Worm (Caenorhabditis elegans) whole organism, mixed stage, embryonic: ENCODE measurements around the gene mdt-29.

Experiments
- M03D4.4 ChIP-seq: sonication (generic microtip); optimal IDR thresholded peaks from 2 replicates; lab custom pipeline; 2017; ENCODE audit warnings: mild to moderate bottlenecking, missing genetic modification characterization, missing compliant biosample characterization
- bed-3 ChIP-seq: fragments of 200-800 bp; sonication (Bioruptor generic); optimal IDR thresholded peaks from 3 replicates; lab custom pipeline; 2018; ENCODE audit warnings: mild to moderate bottlenecking, missing genetic modification characterization, moderate library complexity, missing compliant biosample characterization
- blmp-1 ChIP-seq: fragments of 150-350 bp; optimal IDR thresholded peaks from 2 replicates; lab custom pipeline; 2014; ENCODE audit warnings: missing biosample characterization, missing genetic modification characterization
- ceh-39 ChIP-seq: fragments of 150-350 bp; optimal IDR thresholded peaks from 2 replicates; lab custom pipeline; 2014; ENCODE audit warnings: missing biosample characterization, missing genetic modification characterization
- ceh-43 ChIP-seq: fragments of 200-800 bp; sonication (Bioruptor generic); optimal IDR thresholded peaks from 2 replicates; lab custom pipeline; 2018; ENCODE audit warnings: mild to moderate bottlenecking, missing genetic modification characterization, moderate library complexity, missing compliant biosample characterization
- ceh-83 ChIP-seq: fragments of 200-800 bp; sonication (Bioruptor generic); optimal IDR thresholded peaks from 2 replicates; lab custom pipeline; 2018; ENCODE audit warnings: mild to moderate bottlenecking, missing genetic modification characterization, missing compliant biosample characterization
- ces-1 ChIP-seq: fragments of 150-350 bp; optimal IDR thresholded peaks from 2 replicates; lab custom pipeline; 2014; ENCODE audit warnings: missing biosample characterization, missing genetic modification reagents, missing genetic modification characterization
- cnd-1 ChIP-seq: fragments of 200-800 bp; sonication (Bioruptor generic); optimal IDR thresholded peaks from 2 replicates; lab custom pipeline; 2018; ENCODE audit warnings: mild to moderate bottlenecking, missing genetic modification characterization, missing compliant biosample characterization
- drap-1 ChIP-seq: fragments of 200-800 bp; sonication (Bioruptor generic); optimal IDR thresholded peaks from 3 replicates; lab custom pipeline; 2018; ENCODE audit warnings: mild to moderate bottlenecking, missing genetic modification characterization, missing compliant biosample characterization
- elt-1 ChIP-seq: sonication (generic microtip); optimal IDR thresholded peaks from 2 replicates; lab custom pipeline; 2017; ENCODE audit warnings: missing genetic modification characterization, mild to moderate bottlenecking, missing compliant biosample characterization, antibody characterized with exemption, moderate library complexity, borderline replicate concordance; ENCODE audit not compliant: insufficient read depth
- elt-3 ChIP-seq: fragments of 150-350 bp; optimal IDR thresholded peaks from 2 replicates; lab custom pipeline; 2014; ENCODE audit warnings: missing biosample characterization, missing genetic modification characterization
- flh-1 ChIP-seq: fragments of 200-800 bp; sonication (Bioruptor generic); optimal IDR thresholded peaks from 2 replicates; lab custom pipeline; 2018; ENCODE audit warnings: mild to moderate bottlenecking, missing genetic modification characterization, moderate library complexity, missing compliant biosample characterization
- ham-2 ChIP-seq: fragments of 200-800 bp; sonication (Bioruptor generic); optimal IDR thresholded peaks from 2 replicates; lab custom pipeline; 2018; ENCODE audit warnings: mild to moderate bottlenecking, missing genetic modification characterization, missing compliant biosample characterization
- hlh-1 ChIP-seq: fragments of 150-350 bp; optimal IDR thresholded peaks from 2 replicates; lab custom pipeline; 2014; ENCODE audit warnings: missing biosample characterization, missing genetic modification reagents, missing genetic modification characterization
- lin-13 ChIP-seq: fragments of 150-350 bp; optimal IDR thresholded peaks from 2 replicates; lab custom pipeline; 2014; ENCODE audit warnings: missing biosample characterization, missing genetic modification characterization
- lin-32 ChIP-seq: fragments of 200-800 bp; sonication (Bioruptor generic); optimal IDR thresholded peaks from 2 replicates; lab custom pipeline; 2018; ENCODE audit warnings: mild to moderate bottlenecking, missing genetic modification characterization, missing compliant biosample characterization
- lsy-2 ChIP-seq: fragments of 150-350 bp; optimal IDR thresholded peaks from 2 replicates; lab custom pipeline; 2014; ENCODE audit warnings: missing biosample characterization, missing genetic modification characterization
- mab-5 ChIP-seq: fragments of 150-350 bp; optimal IDR thresholded peaks from 2 replicates; lab custom pipeline; 2014; ENCODE audit warnings: missing biosample characterization, missing genetic modification characterization
- mep-1 ChIP-seq: fragments of 150-350 bp; optimal IDR thresholded peaks from 2 replicates; lab custom pipeline; 2017; ENCODE audit warnings: missing biosample characterization, missing genetic modification reagents, missing genetic modification characterization, inconsistent platforms
- mls-2 ChIP-seq: sonication (generic microtip); optimal IDR thresholded peaks from 2 replicates; lab custom pipeline; 2016; ENCODE audit warnings: mild to moderate bottlenecking, missing genetic modification characterization, moderate library complexity, missing compliant biosample characterization
- nhr-12 ChIP-seq: fragments of 150-350 bp; optimal IDR thresholded peaks from 2 replicates; lab custom pipeline; 2014; ENCODE audit warnings: missing biosample characterization, missing genetic modification characterization
- nhr-2 ChIP-seq: fragments of 150-350 bp; optimal IDR thresholded peaks from 2 replicates; lab custom pipeline; 2014; ENCODE audit warnings: missing biosample characterization, missing genetic modification characterization
- nhr-237 ChIP-seq: fragments of 150-350 bp; optimal IDR thresholded peaks from 2 replicates; lab custom pipeline; 2014; ENCODE audit warnings: missing biosample characterization, missing genetic modification characterization
- nhr-28 ChIP-seq: fragments of 150-350 bp; optimal IDR thresholded peaks from 2 replicates; lab custom pipeline; 2014; ENCODE audit warnings: missing biosample characterization, missing genetic modification characterization
- nhr-76 ChIP-seq: sonication (generic microtip); optimal IDR thresholded peaks from 2 replicates; lab custom pipeline; 2017; ENCODE audit warnings: missing biosample characterization, missing genetic modification characterization
- pha-4 ChIP-seq: fragments of 150-350 bp; optimal IDR thresholded peaks from 2 replicates; lab custom pipeline; 2018; ENCODE audit warnings: missing biosample characterization, missing genetic modification reagents, missing genetic modification characterization
- sem-2 ChIP-seq: fragments of 200-800 bp; sonication (Bioruptor generic); optimal IDR thresholded peaks from 2 replicates; lab custom pipeline; 2018; ENCODE audit warnings: mild to moderate bottlenecking, missing genetic modification characterization, missing compliant biosample characterization
- snpc-4 ChIP-seq: fragments of 150-350 bp; optimal IDR thresholded peaks from 2 replicates; lab custom pipeline; 2014; ENCODE audit warnings: missing biosample characterization, missing genetic modification characterization
- sptf-1 ChIP-seq: sonication (generic microtip); optimal IDR thresholded peaks from 2 replicates; lab custom pipeline; 2017; ENCODE audit warnings: mild to moderate bottlenecking, missing genetic modification characterization, moderate library complexity, missing compliant biosample characterization
- unc-39 ChIP-seq: fragments of 150-350 bp; optimal IDR thresholded peaks from 2 replicates; lab custom pipeline; 2014; ENCODE audit warnings: missing biosample characterization, missing genetic modification characterization
- unc-62 ChIP-seq: fragments of 150-350 bp; optimal IDR thresholded peaks from 2 replicates; lab custom pipeline; 2014; ENCODE audit warnings: missing biosample characterization, missing genetic modification reagents, missing genetic modification characterization
- zip-8 ChIP-seq: fragments of 150-350 bp; optimal IDR thresholded peaks from 2 replicates; lab custom pipeline; 2014; ENCODE audit warnings: missing biosample characterization, missing genetic modification characterization
- ztf-11 ChIP-seq: fragments of 150-350 bp; optimal IDR thresholded peaks from 2 replicates; lab custom pipeline; 2014; ENCODE audit warnings: missing biosample characterization, missing genetic modification characterization

The mdt-29 gene

DNA sequence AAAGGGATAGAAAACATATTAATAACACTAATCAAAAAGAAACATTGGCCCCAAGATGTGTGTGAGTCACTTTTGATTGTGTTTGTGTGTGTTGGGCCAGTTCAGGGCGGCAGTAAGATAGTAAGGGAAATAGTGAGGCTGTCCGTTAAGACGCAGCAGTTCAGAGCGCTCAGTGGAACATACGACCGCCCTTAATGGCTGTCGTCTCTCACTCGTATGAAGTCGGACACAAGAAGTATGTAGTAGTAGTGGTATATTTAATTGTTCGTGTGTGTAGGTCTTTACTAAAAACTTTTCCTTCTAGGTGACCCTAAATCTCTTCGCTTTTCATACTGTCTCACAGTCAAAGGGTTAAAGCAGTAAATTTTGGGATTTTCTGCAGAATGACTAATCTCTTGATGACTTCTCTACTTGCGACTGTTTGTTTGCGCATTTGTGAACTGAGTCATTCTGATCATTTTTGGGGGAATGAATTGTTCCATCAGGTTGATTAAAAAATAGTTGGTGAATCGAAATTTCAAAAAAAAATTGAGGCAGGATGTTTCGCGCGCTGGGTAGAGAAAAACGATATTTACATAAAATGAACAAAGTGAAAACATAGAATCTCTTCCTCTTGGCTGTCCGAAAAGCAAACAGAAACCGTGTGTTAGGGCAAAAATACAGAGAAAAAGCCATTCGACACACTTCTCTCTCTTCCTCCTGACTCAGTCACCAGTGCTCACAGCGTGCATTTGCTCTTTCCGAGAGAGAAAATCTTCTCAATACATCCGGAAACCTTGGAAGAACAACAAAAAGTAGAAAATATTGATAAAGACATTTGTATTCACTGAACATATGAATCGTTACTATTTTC is 9.5 kb upstream of the mdt-29 start:
- peak; percentile 17 for TF ChIP-seq mls-2 (tag; lab: Kevin White, UChicago)
- no peak for TF ChIP-seq sptf-1 (tag; lab: Kevin White, UChicago)
- TF ChIP-seq, all 35 proteins: peak for 1

DNA sequence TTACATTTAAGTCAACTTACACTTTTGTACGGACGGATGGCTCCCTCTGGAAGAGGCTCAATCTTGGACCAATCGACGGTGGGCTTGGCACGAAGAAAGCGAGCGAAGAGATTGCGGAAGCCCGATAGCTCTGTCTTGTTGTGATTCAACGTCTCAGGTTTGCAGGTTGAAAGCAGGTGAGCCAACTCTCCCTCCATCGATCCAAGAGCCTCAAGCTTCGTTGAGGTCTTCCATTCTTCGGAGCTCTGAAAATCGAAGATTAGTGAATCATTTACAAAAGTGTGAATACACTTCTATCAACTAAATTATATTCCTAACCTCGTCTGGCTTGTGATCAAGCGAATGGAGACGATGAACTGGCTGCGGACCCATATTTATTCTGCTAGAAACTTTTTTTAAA is 7.2 kb upstream of the mdt-29 start:
- no peak for TF ChIP-seq ceh-43 (GFP tag; lab: Kevin White, UChicago)
- TF ChIP-seq mep-1 (tag; lab: Kevin White, UChicago): no peak
- TF ChIP-seq mls-2 (tag; lab: Kevin White, UChicago): no peak
- no peak for TF ChIP-seq ceh-39 (tag; lab: Kevin White, UChicago)
- no peak for TF ChIP-seq bed-3 (GFP tag; lab: Kevin White, UChicago)
- TF ChIP-seq mab-5 (tag; lab: Kevin White, UChicago): no peak
- TF ChIP-seq nhr-237 (tag; lab: Kevin White, UChicago): no peak
- no peak for TF ChIP-seq lsy-2

DNA sequence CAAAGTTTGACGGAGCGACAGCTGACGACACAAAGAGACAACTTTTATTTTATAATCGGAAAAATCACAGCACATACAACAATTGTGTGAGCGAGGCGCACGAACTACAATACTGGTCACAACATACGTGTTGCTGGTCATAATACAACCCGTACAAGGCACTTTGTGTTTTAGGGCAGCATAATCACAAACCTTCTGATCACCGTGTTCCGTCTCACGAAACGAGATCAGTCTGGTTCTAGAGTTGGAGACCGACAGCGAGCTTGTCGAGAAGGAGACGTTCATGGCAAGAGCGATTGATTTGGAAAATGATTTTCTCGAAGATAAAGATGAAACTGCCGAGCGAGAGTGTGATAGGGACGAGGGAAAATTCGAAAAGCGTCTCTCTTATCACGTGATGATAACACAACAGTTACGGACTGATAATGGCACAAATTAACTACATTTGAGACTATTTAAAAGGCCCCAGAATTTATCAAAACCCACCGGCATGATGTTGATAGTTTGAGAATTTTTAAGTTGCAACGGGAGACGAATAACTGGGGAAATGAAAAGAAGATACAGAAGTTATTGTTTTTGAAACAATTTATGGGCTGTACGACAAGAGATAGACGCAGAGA is 6.2 kb upstream of the mdt-29 start:
- peak; percentile 1 for TF ChIP-seq hlh-1
- TF ChIP-seq snpc-4 (tag; lab: Kevin White, UChicago): no peak

DNA sequence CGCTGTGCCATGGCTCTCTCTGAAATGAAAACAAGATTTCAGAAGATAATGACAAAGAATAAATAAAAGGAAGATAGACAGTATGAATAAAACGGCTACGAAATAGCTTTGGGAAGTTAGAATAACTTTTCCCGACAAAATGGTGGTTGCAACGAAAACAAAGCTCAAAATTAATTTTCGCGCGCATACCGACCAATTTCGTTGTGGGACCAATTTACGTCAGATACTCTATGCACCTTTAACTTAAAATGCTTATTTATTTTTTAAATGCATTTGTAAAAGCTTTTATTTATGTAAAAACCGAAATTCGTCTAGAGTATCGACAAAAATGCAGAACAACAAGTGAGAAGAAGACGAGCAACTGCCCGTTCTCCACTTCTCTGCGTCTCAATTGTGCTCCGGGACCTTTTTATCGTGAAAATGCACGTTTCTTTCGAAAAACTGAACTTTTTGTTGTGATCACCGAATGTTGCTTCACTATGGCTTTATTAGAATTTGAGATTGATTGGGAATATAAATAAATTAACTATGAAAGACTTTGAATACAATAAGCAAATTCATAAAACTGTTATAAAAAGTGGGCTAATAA is 4.8 kb upstream of the mdt-29 start, which contains the start of gene rml-1:
rml-1 (minus strand) TSS at position 19 of the 589 bp plus-strand sequence.
- TF ChIP-seq nhr-237 (tag; lab: Kevin White, UChicago): no peak
- TF ChIP-seq elt-1 (tag; lab: Kevin White, UChicago): no peak
- TF ChIP-seq pha-4 (tag; lab: Kevin White, UChicago): no peak
- TF ChIP-seq lin-32 (GFP tag; lab: Kevin White, UChicago): no peak
- peak; percentile 24 for TF ChIP-seq mep-1 (tag; lab: Kevin White, UChicago)
- peak; percentile 84 for TF ChIP-seq hlh-1

DNA sequence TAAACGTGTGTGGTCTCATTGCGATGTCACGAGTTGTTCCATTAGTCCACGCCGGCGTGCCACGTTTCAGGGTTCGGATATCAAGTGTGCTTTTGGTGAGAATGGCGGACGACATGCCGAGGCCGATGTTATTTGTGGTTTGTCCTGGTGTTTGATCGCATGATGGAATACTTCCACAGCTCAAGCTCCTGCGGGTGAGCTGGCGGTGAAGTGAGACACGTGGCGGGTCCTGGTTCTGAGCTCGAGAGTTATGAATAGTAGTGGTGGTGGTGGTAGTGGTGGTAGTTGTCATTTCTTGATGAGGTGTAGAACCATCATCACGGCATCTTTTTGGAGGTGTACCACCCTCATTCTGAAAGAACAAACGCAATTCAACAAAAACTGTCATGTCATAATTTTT is 3.0 kb upstream of the mdt-29 start:
- TF ChIP-seq mep-1 (tag; lab: Kevin White, UChicago) (no peak), nhr-12 (tag; lab: Kevin White, UChicago) (no peak), drap-1 (GFP tag; lab: Kevin White, UChicago) (no peak), lsy-2 (no peak), M03D4.4 (tag; lab: Kevin White, UChicago) (no peak), hlh-1 (no peak), sem-2 (GFP tag; lab: Kevin White, UChicago) (no peak), unc-62 (no peak), elt-1 (tag; lab: Kevin White, UChicago) (no peak), nhr-28 (no peak), nhr-76 (tag; lab: Kevin White, UChicago) (no peak), mab-5 (tag; lab: Kevin White, UChicago) (no peak), bed-3 (GFP tag; lab: Kevin White, UChicago) (no peak), nhr-2 (tag; lab: Kevin White, UChicago) (no peak), unc-39 (tag; lab: Kevin White, UChicago) (no peak), mls-2 (tag; lab: Kevin White, UChicago) (no peak), lin-32 (GFP tag; lab: Kevin White, UChicago) (no peak)

DNA sequence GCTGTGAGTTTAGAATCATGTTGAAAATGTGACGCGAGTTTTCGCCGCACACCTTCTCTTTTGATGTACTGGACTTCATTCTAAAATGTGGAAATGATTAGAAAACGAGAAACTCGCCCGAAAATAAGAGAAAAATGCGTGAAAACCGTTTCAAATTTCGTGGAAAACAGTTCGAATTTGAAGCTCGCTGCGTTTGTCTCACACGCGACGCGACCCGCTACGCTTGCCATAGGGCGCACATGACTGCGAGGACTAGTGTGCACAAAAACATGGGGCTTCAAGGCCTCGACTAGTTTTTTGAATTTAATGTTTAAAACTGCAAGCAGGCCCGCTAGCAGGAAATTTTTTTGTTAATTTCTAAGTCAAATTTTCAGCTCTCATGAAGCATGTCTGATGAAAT is 1.8 kb upstream of the mdt-29 start, which contains the start of the genes cyk-4 and pdr-1:
cyk-4 (minus strand) TSS at position 80 of the 400 bp plus-strand sequence.
pdr-1 (plus strand) TSS at position 369 of the 400 bp plus-strand sequence.
- TF ChIP-seq mep-1 (tag; lab: Kevin White, UChicago) (peak; percentile 49), lin-32 (GFP tag; lab: Kevin White, UChicago) (no peak), M03D4.4 (tag; lab: Kevin White, UChicago) (no peak), sem-2 (GFP tag; lab: Kevin White, UChicago) (no peak), lin-13 (tag; lab: Kevin White, UChicago) (peak; percentile 48), ces-1 (no peak), ham-2 (no peak), drap-1 (GFP tag; lab: Kevin White, UChicago) (no peak), zip-8 (tag; lab: Kevin White, UChicago) (no peak), flh-1 (GFP tag; lab: Kevin White, UChicago) (no peak), nhr-2 (tag; lab: Kevin White, UChicago) (no peak), nhr-28 (no peak), sptf-1 (tag; lab: Kevin White, UChicago) (peak; percentile 12), hlh-1 (peak; percentile 5), cnd-1 (no peak), nhr-237 (tag; lab: Kevin White, UChicago) (peak; percentile 2), ztf-11 (no peak), nhr-12 (tag; lab: Kevin White, UChicago) (no peak), elt-3 (no peak), mls-2 (tag; lab: Kevin White, UChicago) (no peak), bed-3 (GFP tag; lab: Kevin White, UChicago) (no peak), ceh-83 (GFP tag; lab: Kevin White, UChicago) (no peak), pha-4 (tag; lab: Kevin White, UChicago) (peak; percentile 45), blmp-1 (tag; lab: Kevin White, UChicago) (no peak), ceh-43 (GFP tag; lab: Kevin White, UChicago) (no peak), snpc-4 (tag; lab: Kevin White, UChicago) (no peak), elt-1 (tag; lab: Kevin White, UChicago) (no peak), unc-62 (no peak), lsy-2 (peak; percentile 67)
